Worm (Caenorhabditis elegans) whole organism, L4 larva: ENCODE results near the gene Y51A2D.1.
A peak's percentile ranks its signal among the peaks of the same experiment; 100 is the strongest.

Experiments used
- D1046.2 ChIP-seq: fragments of 200-800 bp; sonication (Bioruptor generic); IDR thresholded peaks from 2 replicates; pipeline ENCODE4 v1.3.6; 2022; ENCODE audit warnings: missing genetic modification characterization, missing compliant biosample characterization
- R02D3.7 ChIP-seq: fragments of 150-350 bp; sonication (generic microtip); optimal IDR thresholded peaks from 3 replicates; lab custom pipeline; 2014; ENCODE audit warnings: missing biosample characterization, missing genetic modification characterization
- T20F7.1 ChIP-seq: fragments of 200-800 bp; sonication (Bioruptor generic); optimal IDR thresholded peaks from 2 replicates; lab custom pipeline; 2018; ENCODE audit warnings: mild to moderate bottlenecking, missing genetic modification characterization, missing compliant biosample characterization
- Y105C5A.15 ChIP-seq: fragments of 200-800 bp; sonication (Bioruptor generic); IDR thresholded peaks from 2 replicates; pipeline ENCODE4 v1.3.6; 2022; ENCODE audit warnings: missing genetic modification characterization, missing compliant biosample characterization
- Y75B8A.6 ChIP-seq: fragments of 200-800 bp; sonication (Bioruptor generic); IDR thresholded peaks from 2 replicates; pipeline ENCODE4 v1.3.6; 2022; ENCODE audit warnings: missing genetic modification reagents, missing genetic modification characterization, missing compliant biosample characterization
- ceh-28 ChIP-seq: fragments of 150-350 bp; optimal IDR thresholded peaks from 2 replicates; lab custom pipeline; 2014; ENCODE audit warnings: missing biosample characterization, missing genetic modification reagents, missing genetic modification characterization
- ceh-44 ChIP-seq: fragments of 200-800 bp; sonication (Bioruptor generic); IDR thresholded peaks from 2 replicates; pipeline ENCODE4 v1.3.6; 2022; ENCODE audit warnings: missing genetic modification reagents, missing genetic modification characterization, missing compliant biosample characterization
- cey-2 ChIP-seq: sonication (generic microtip); optimal IDR thresholded peaks from 3 replicates; lab custom pipeline; 2017; ENCODE audit warnings: missing genetic modification characterization, mild to moderate bottlenecking, missing compliant biosample characterization, antibody characterized with exemption, borderline replicate concordance; ENCODE audit not compliant: insufficient read depth
- daf-8 ChIP-seq: fragments of 200-800 bp; sonication (Bioruptor generic); IDR thresholded peaks from 2 replicates; pipeline ENCODE4 v1.3.6; 2022; ENCODE audit warnings: missing genetic modification characterization, missing compliant biosample characterization
- dmd-6 ChIP-seq: fragments of 200-800 bp; sonication (Bioruptor generic); IDR thresholded peaks from 2 replicates; pipeline ENCODE4 v1.3.6; 2022; ENCODE audit warnings: missing genetic modification reagents, missing genetic modification characterization, missing compliant biosample characterization
- dmd-8 ChIP-seq: fragments of 200-800 bp; sonication (Bioruptor generic); IDR thresholded peaks from 2 replicates; pipeline ENCODE4 v1.3.6; 2022; ENCODE audit warnings: missing genetic modification characterization, missing compliant biosample characterization
- dmd-9 ChIP-seq: fragments of 200-800 bp; sonication (Bioruptor generic); IDR thresholded peaks from 2 replicates; pipeline ENCODE4 v1.3.6; 2022; ENCODE audit warnings: missing genetic modification reagents, missing genetic modification characterization, missing compliant biosample characterization
- duxl-1 ChIP-seq: sonication (generic microtip); optimal IDR thresholded peaks from 2 replicates; lab custom pipeline; 2016; ENCODE audit warnings: mild to moderate bottlenecking, missing genetic modification characterization, moderate library complexity, missing compliant biosample characterization; ENCODE audit not compliant: poor library complexity
- dve-1 ChIP-seq: sonication (generic microtip); optimal IDR thresholded peaks from 2 replicates; lab custom pipeline; 2017; ENCODE audit warnings: antibody characterized with exemption, mild to moderate bottlenecking, missing genetic modification characterization, missing compliant biosample characterization; ENCODE audit not compliant: insufficient read depth
- egl-27 ChIP-seq: sonication (generic microtip); optimal IDR thresholded peaks from 3 replicates; lab custom pipeline; 2017; ENCODE audit warnings: missing biosample characterization, missing genetic modification reagents, missing genetic modification characterization
- fkh-10 ChIP-seq: fragments of 150-350 bp; optimal IDR thresholded peaks from 2 replicates; lab custom pipeline; 2014; ENCODE audit warnings: missing biosample characterization, missing genetic modification reagents, missing genetic modification characterization
- gei-8 ChIP-seq: fragments of 200-800 bp; sonication (Bioruptor generic); optimal IDR thresholded peaks from 2 replicates; lab custom pipeline; 2018; ENCODE audit warnings: mild to moderate bottlenecking, missing genetic modification characterization, missing compliant biosample characterization
- jun-1 ChIP-seq: fragments of 150-350 bp; optimal IDR thresholded peaks from 2 replicates; lab custom pipeline; 2014; ENCODE audit warnings: missing biosample characterization, missing genetic modification reagents, missing genetic modification characterization
- lim-7 ChIP-seq: fragments of 200-800 bp; sonication (Bioruptor generic); IDR thresholded peaks from 2 replicates; pipeline ENCODE4 v1.3.6; 2022; ENCODE audit warnings: missing genetic modification characterization, missing compliant biosample characterization
- lin-39 ChIP-seq: fragments of 150-350 bp; optimal IDR thresholded peaks from 2 replicates; lab custom pipeline; 2014; ENCODE audit warnings: missing biosample characterization, missing genetic modification reagents, missing genetic modification characterization
- lsy-2 ChIP-seq, 2 experiments: fragments of 150-350 bp in 1 of 2; sonication (generic microtip) in 1 of 2; optimal IDR thresholded peaks; 2 replicates each; lab custom pipeline; 2014 to 2017; ENCODE audit warnings: missing biosample characterization in 2 of 2, missing genetic modification characterization in 2 of 2
- madf-9 ChIP-seq: fragments of 200-800 bp; sonication (Bioruptor generic); conservative IDR thresholded peaks from 2 replicates; pipeline ENCODE4 v1.3.6; 2022; ENCODE audit warnings: missing genetic modification reagents, missing genetic modification characterization, missing compliant biosample characterization
- mdt-29 ChIP-seq: fragments of 200-800 bp; sonication (Bioruptor generic); IDR thresholded peaks from 2 replicates; pipeline ENCODE4 v1.3.6; 2022; ENCODE audit warnings: missing genetic modification reagents, missing genetic modification characterization, missing compliant biosample characterization
- mep-1 ChIP-seq: fragments of 150-350 bp; sonication (generic microtip); optimal IDR thresholded peaks from 3 replicates; lab custom pipeline; 2014; ENCODE audit warnings: missing biosample characterization, missing genetic modification characterization
- mxl-2 ChIP-seq: fragments of 200-800 bp; sonication (Bioruptor generic); conservative IDR thresholded peaks from 2 replicates; pipeline ENCODE4 v1.3.6; 2022; ENCODE audit warnings: missing genetic modification reagents, missing genetic modification characterization, missing compliant biosample characterization
- nhr-237 ChIP-seq: sonication (generic microtip); optimal IDR thresholded peaks from 2 replicates; lab custom pipeline; 2017; ENCODE audit warnings: missing biosample characterization, missing genetic modification characterization
- nhr-28 ChIP-seq: fragments of 150-350 bp; optimal IDR thresholded peaks from 2 replicates; lab custom pipeline; 2014; ENCODE audit warnings: missing biosample characterization, missing genetic modification characterization
- nhr-41 ChIP-seq: fragments of 200-800 bp; sonication (Bioruptor generic); IDR thresholded peaks from 2 replicates; pipeline ENCODE4 v1.3.6; 2022; ENCODE audit warnings: missing genetic modification reagents, missing genetic modification characterization, missing compliant biosample characterization
- nhr-48 ChIP-seq: sonication (generic microtip); optimal IDR thresholded peaks from 2 replicates; lab custom pipeline; 2016; ENCODE audit warnings: mild to moderate bottlenecking, missing genetic modification characterization, missing compliant biosample characterization
- nhr-77 ChIP-seq: fragments of 150-350 bp; optimal IDR thresholded peaks from 2 replicates; lab custom pipeline; 2014; ENCODE audit warnings: missing biosample characterization, missing genetic modification characterization
- pha-4 ChIP-seq, 2 experiments: fragments of 150-350 bp in 1 of 2; fragments of 200-800 bp in 1 of 2; sonication (Bioruptor generic) in 1 of 2; IDR thresholded peaks in 1 of 2; optimal IDR thresholded peaks in 1 of 2; 2 replicates each; pipeline versions ENCODE4 v1.3.6 to Lab custom; 2014 to 2022; ENCODE audit warnings: missing genetic modification characterization in 2 of 2, missing genetic modification reagents in 2 of 2, missing biosample characterization in 1 of 2, missing compliant biosample characterization in 1 of 2
- sdz-12 ChIP-seq: fragments of 200-800 bp; sonication (Bioruptor generic); optimal IDR thresholded peaks from 2 replicates; lab custom pipeline; 2018; ENCODE audit warnings: mild to moderate bottlenecking, missing genetic modification characterization, missing compliant biosample characterization
- skn-1 ChIP-seq: fragments of 150-350 bp; optimal IDR thresholded peaks from 2 replicates; lab custom pipeline; 2014; ENCODE audit warnings: missing biosample characterization, missing genetic modification characterization
- snpc-4 ChIP-seq: fragments of 150-350 bp; optimal IDR thresholded peaks from 2 replicates; lab custom pipeline; 2014; ENCODE audit warnings: missing biosample characterization, missing genetic modification characterization
- spr-3 ChIP-seq: fragments of 200-800 bp; sonication (Bioruptor generic); optimal IDR thresholded peaks from 2 replicates; lab custom pipeline; 2018; ENCODE audit warnings: mild to moderate bottlenecking, missing genetic modification characterization, missing compliant biosample characterization
- tag-97 ChIP-seq: fragments of 200-800 bp; sonication (Bioruptor generic); IDR thresholded peaks from 2 replicates; pipeline ENCODE4 v1.3.6; 2022; ENCODE audit warnings: missing genetic modification characterization, missing compliant biosample characterization
- tra-1 ChIP-seq: fragments of 200-800 bp; sonication (Bioruptor generic); IDR thresholded peaks from 2 replicates; pipeline ENCODE4 v1.3.6; 2022; ENCODE audit warnings: missing genetic modification reagents, missing genetic modification characterization, missing compliant biosample characterization
- unc-130 ChIP-seq: sonication (generic microtip); optimal IDR thresholded peaks from 2 replicates; lab custom pipeline; 2016; ENCODE audit warnings: missing genetic modification reagents, missing genetic modification characterization, missing compliant biosample characterization
- unc-39 ChIP-seq: sonication (generic microtip); optimal IDR thresholded peaks from 2 replicates; lab custom pipeline; 2017; ENCODE audit warnings: missing biosample characterization, missing genetic modification characterization
- unc-62 ChIP-seq, 3 experiments: fragments of 150-350 bp in 1 of 3; sonication (generic microtip); optimal IDR thresholded peaks in 2 of 3; peaks in 1 of 3; 1 replicate in 1 of 3; 2 replicates in 2 of 3; lab custom pipeline; 2014 to 2017; ENCODE audit warnings: missing biosample characterization in 3 of 3, missing genetic modification characterization in 3 of 3, missing genetic modification reagents in 3 of 3, missing genotype in 1 of 3
- zfp-2 ChIP-seq: sonication (generic microtip); optimal IDR thresholded peaks from 2 replicates; lab custom pipeline; 2016; ENCODE audit warnings: mild to moderate bottlenecking, missing genetic modification characterization, missing compliant biosample characterization
- ztf-7 ChIP-seq: fragments of 150-350 bp; optimal IDR thresholded peaks from 2 replicates; lab custom pipeline; 2014; ENCODE audit warnings: missing biosample characterization, missing genetic modification characterization

The Y51A2D.1 gene

DNA sequence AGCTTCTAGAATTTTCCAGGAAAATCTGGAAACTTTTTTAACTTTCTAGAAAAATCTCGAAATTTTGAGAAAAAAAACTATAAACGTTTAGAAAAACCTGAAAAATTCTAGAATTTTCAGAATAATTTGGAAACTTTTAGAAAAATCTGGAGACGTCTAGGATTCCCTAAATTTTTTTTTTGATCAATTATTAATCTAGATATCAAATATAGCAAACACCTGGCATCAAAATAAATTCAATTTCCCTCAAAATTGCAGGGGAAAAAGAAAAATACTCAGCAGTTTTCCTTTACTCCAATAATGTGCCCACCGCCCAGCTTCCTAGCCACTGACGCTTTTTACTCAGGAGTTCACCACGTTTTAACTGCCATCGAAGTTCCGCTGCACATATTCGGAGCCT lies 34.4 kb upstream of the Y51A2D.1 start, which contains the start of gene srh-181:
Gene srh-181, plus strand, starts transcription at position 301 of the 400 bp plus-strand sequence.
- no peak for TF ChIP-seq lim-7
- no peak for TF ChIP-seq egl-27 (tag; lab: Kevin White, UChicago)
- TF ChIP-seq mxl-2 (GFP tag; lab: Robert Waterston, UW), result no peak
- no peak for TF ChIP-seq lin-39 (tag; lab: Kevin White, UChicago)
- no peak for TF ChIP-seq D1046.2 (GFP tag; lab: Robert Waterston, UW)
- TF ChIP-seq gei-8 (GFP tag; lab: Kevin White, UChicago), result no peak

DNA sequence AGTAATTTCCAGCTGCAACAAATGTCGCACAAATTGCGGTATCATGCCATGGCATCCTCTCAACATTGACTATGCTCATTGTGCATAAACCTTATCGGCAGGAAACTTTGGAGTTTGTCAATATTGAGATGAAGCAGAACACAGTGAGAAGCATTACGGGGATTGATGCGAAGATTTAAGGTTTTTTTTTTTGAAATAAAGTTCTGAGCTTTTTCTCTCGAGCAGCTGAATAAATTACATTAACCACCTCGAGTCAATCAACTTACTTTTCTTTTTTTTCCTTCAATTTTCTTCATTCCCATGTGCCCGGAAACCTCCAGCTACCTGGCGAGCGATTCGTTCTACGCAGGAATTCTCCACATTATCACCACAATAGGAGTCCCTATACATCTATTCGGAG lies 32.6 kb upstream of the Y51A2D.1 start, which contains the start of gene srh-179:
Gene srh-179, plus strand, starts transcription at position 301 of the 400 bp plus-strand sequence.
- TF ChIP-seq madf-9 (GFP tag; lab: Robert Waterston, UW), result no peak
- TF ChIP-seq nhr-28 (tag; lab: Kevin White, UChicago), result no peak
- no peak for TF ChIP-seq tag-97 (GFP tag; lab: Robert Waterston, UW)
- no peak for TF ChIP-seq nhr-237
- no peak for TF ChIP-seq jun-1 (tag; lab: Kevin White, UChicago)

DNA sequence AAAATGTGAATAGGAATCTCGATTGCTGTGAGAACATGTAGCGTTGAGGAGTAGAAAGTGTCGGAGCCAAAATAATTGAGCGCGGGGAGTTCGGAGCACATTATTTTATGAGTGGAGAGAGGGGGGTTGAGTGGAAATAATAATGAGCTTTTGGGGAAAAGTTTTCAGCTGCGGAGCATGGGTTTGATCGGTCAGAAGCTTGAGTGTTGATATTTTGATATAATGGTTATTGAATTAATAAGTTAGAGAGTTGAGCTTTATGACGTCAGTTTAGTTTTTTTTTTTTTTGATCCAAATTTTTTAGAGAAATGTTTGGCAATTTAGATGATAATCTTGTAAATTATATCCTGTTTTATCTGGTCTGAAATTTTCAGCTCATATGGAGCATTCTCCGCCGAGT lies 28.4 kb upstream of the Y51A2D.1 start, which contains the start of gene srh-178:
Gene srh-178, minus strand, starts transcription at position 101 of the 400 bp plus-strand sequence.
- TF ChIP-seq Y105C5A.15 (GFP tag; lab: Robert Waterston, UW) (no peak), nhr-41 (GFP tag; lab: Robert Waterston, UW) (no peak), spr-3 (GFP tag; lab: Kevin White, UChicago) (no peak), mep-1 (tag; lab: Kevin White, UChicago) (no peak), dmd-6 (no peak)

DNA sequence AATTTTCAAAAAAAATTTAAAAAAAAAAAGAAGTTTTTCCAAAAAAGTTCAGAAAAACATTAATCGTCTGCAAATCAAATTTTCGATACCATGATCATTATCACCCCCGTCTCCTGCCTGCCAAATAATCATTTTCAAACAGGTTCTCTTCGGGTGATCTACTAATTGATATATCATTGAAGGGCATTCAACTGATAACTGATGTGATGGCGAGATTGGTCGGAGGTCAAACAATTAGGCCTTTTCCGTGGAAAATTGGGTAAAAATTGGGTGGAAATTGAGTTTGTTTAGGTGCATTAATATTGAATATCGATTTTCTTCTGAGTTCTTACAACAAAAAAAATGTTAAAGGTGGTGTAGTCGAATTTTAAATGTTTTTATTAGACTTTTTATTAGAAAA lies 21.5 kb upstream of the Y51A2D.1 start, which contains the start of gene Y51A2D.18:
Gene Y51A2D.18, minus strand, starts transcription at position 101 of the 400 bp plus-strand sequence.
- TF ChIP-seq T20F7.1 (GFP tag; lab: Kevin White, UChicago) (no peak), unc-39 (no peak), zfp-2 (tag; lab: Kevin White, UChicago) (no peak), skn-1 (tag; lab: Kevin White, UChicago) (no peak), Y75B8A.6 (no peak), cey-2 (tag; lab: Kevin White, UChicago) (no peak), mdt-29 (no peak), nhr-48 (tag; lab: Kevin White, UChicago) (no peak), ceh-44 (GFP tag; lab: Robert Waterston, UW) (no peak), ztf-7 (tag; lab: Kevin White, UChicago) (no peak), nhr-41 (GFP tag; lab: Robert Waterston, UW) (no peak), nhr-77 (tag; lab: Kevin White, UChicago) (no peak), egl-27 (tag; lab: Kevin White, UChicago) (no peak), fkh-10 (GFP tag; lab: Kevin White, UChicago) (no peak), R02D3.7 (no peak), sdz-12 (GFP tag; lab: Kevin White, UChicago) (no peak)

DNA sequence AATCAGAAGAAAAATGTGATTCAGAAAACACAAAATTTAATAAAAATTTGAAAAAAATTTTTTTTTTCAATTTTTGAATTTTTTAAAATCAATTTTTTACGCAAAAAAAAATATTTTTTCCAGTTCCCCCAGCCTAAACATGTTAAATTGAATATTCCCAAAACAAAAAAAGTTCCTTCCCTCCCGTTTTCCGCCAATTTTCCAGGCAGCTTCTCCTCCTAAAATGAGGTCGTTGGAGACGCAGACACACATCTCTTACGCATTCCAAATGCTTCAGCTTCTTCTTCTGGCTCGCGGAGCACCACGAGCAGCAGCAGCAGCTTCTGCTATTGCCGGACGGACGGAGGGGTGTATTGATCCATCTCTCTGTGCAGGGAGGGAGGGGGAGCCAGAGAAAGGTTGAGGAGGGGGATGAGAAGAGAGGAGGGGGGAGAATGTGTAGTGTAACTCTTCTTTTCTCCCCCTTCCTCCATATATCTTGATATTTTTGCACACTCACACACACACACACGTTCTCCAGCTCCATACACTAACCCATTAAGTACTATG lies 18.3 kb upstream of the Y51A2D.1 start:
- TF ChIP-seq unc-62 (GFP tag; optimal IDR thresholded peaks at IDR 0.05 in 1 of 2; lab: Kevin White, UChicago), result peak in 1 of 2 experiments; percentile 98
- TF ChIP-seq unc-62 (tag; optimal IDR thresholded peaks at IDR 0.05; lab: Kevin White, UChicago), result no peak
- no peak for TF ChIP-seq duxl-1 (tag; lab: Kevin White, UChicago)
- TF ChIP-seq snpc-4 (tag; lab: Kevin White, UChicago), result no peak
- TF ChIP-seq dve-1 (tag; lab: Kevin White, UChicago), result no peak
- no peak for TF ChIP-seq unc-130 (GFP tag; lab: Kevin White, UChicago)
- no peak for TF ChIP-seq dmd-8 (GFP tag; lab: Robert Waterston, UW)
- TF ChIP-seq lsy-2 (tag; optimal IDR thresholded peaks at IDR 0.05; lab: Kevin White, UChicago), result peak in 1 of 2 experiments; percentile 40
- peak; percentile 16 for TF ChIP-seq ceh-28
- no peak for TF ChIP-seq daf-8 (GFP tag; lab: Robert Waterston, UW)
- no peak for TF ChIP-seq pha-4 (GFP tag; IDR thresholded peaks at IDR 0.05; lab: Robert Waterston, UW)
- TF ChIP-seq pha-4 (tag; optimal IDR thresholded peaks at IDR 0.05; lab: Kevin White, UChicago), result no peak
- TF ChIP-seq madf-9 (GFP tag; lab: Robert Waterston, UW), result 0 out of 2 replicates have a peak, but pooled peaks have one; percentile 41
- no peak for TF ChIP-seq zfp-2 (tag; lab: Kevin White, UChicago)
- no peak for TF ChIP-seq tra-1
- TF ChIP-seq dmd-9 (GFP tag; lab: Robert Waterston, UW), result no peak
- no peak for TF ChIP-seq ceh-44 (GFP tag; lab: Robert Waterston, UW)
